Fruit fly (Drosophila melanogaster): ENCODE results near the gene slo.
A peak's percentile ranks its signal among the peaks of the same experiment; 100 is the strongest.

The slo gene

dm6 chr3R:24720459-24721370 lies 58.4 kb downstream of the slo start:
- TF ChIP-seq Pif1A (GFP tag; optimal IDR thresholded peaks at IDR 0.05) (no peak), CG17806 (tag; optimal IDR thresholded peaks at IDR 0.05) (no peak), fd96Ca (GFP tag; IDR thresholded peaks at IDR 0.05) (peak; percentile 69; the same call in 2 of the 3 replicates), CG32121 (GFP tag; IDR thresholded peaks at IDR 0.05) (peak; percentile 71), CG14655 (GFP tag; optimal IDR thresholded peaks at IDR 0.05) (peak; percentile 48), EcR (GFP tag; optimal IDR thresholded peaks at IDR 0.05) (peak; percentile 47), D1 (tag; optimal IDR thresholded peaks at IDR 0.05) (no peak), rn (GFP tag; IDR thresholded peaks at IDR 0.05) (no peak), CG13204 (GFP tag; optimal IDR thresholded peaks at IDR 0.05) (no peak), CG12605 (GFP tag; IDR thresholded peaks at IDR 0.05) (no peak), CG10348 (GFP tag; IDR thresholded peaks at IDR 0.05) (no peak), CG4496 (GFP tag; IDR thresholded peaks at IDR 0.05) (peak; percentile 45; the same call in 2 of the 3 replicates), CG8301 (tag; optimal IDR thresholded peaks at IDR 0.05) (peak; percentile 16), CG34367 (tag; optimal IDR thresholded peaks at IDR 0.05) (no peak), Ets98B (GFP tag; IDR thresholded peaks at IDR 0.05) (no peak), Snoo (tag; optimal IDR thresholded peaks at IDR 0.05) (no peak), CG15710 (tag; optimal IDR thresholded peaks at IDR 0.05) (no peak), Pif1B (GFP tag; optimal IDR thresholded peaks at IDR 0.05) (no peak), CG8159 (tag; optimal IDR thresholded peaks at IDR 0.05) (no peak)

dm6 chr3R:24726347-24726891 lies 64.1 kb downstream of the slo start:
- TF ChIP-seq Ets98B (GFP tag; IDR thresholded peaks at IDR 0.05) (no peak), CG34367 (tag; optimal IDR thresholded peaks at IDR 0.05) (no peak), CG17806 (tag; optimal IDR thresholded peaks at IDR 0.05) (no peak), rn (GFP tag; IDR thresholded peaks at IDR 0.05) (no peak), Snoo (tag; optimal IDR thresholded peaks at IDR 0.05) (no peak), CG8159 (tag; optimal IDR thresholded peaks at IDR 0.05) (no peak), fd96Ca (GFP tag; IDR thresholded peaks at IDR 0.05) (no peak), Pif1A (GFP tag; optimal IDR thresholded peaks at IDR 0.05) (no peak), CG15710 (tag; optimal IDR thresholded peaks at IDR 0.05) (no peak), CG8301 (tag; optimal IDR thresholded peaks at IDR 0.05) (no peak)

dm6 chr3R:24727038-24727437 lies 64.7 kb downstream of the slo start:
- TF ChIP-seq CG15710 (tag; optimal IDR thresholded peaks at IDR 0.05) (no peak), CG8159 (tag; optimal IDR thresholded peaks at IDR 0.05) (no peak), CG14655 (GFP tag; optimal IDR thresholded peaks at IDR 0.05) (no peak), D1 (tag; optimal IDR thresholded peaks at IDR 0.05) (no peak), gl (tag; optimal IDR thresholded peaks at IDR 0.05) (no peak), CG34367 (tag; optimal IDR thresholded peaks at IDR 0.05) (no peak), CG13204 (GFP tag; optimal IDR thresholded peaks at IDR 0.05) (no peak), fd96Ca (GFP tag; IDR thresholded peaks at IDR 0.05) (no peak), Pif1A (GFP tag; optimal IDR thresholded peaks at IDR 0.05) (no peak), EcR (GFP tag; optimal IDR thresholded peaks at IDR 0.05) (no peak), Snoo (tag; optimal IDR thresholded peaks at IDR 0.05) (no peak), CG17806 (tag; optimal IDR thresholded peaks at IDR 0.05) (no peak), CG12605 (GFP tag; IDR thresholded peaks at IDR 0.05) (no peak), CG4496 (GFP tag; IDR thresholded peaks at IDR 0.05) (no peak), CG32121 (GFP tag; IDR thresholded peaks at IDR 0.05) (no peak), CG9948 (tag; optimal IDR thresholded peaks at IDR 0.05) (no peak), CG8301 (tag; optimal IDR thresholded peaks at IDR 0.05) (no peak), Ets98B (GFP tag; IDR thresholded peaks at IDR 0.05) (no peak), Pif1B (GFP tag; optimal IDR thresholded peaks at IDR 0.05) (no peak)

dm6 chr3R:24749055-24749992 lies 87.0 kb downstream of the slo start, which contains the start of gene tld:
Gene tld, plus strand, starts transcription at chr3R:24749731.
- TF ChIP-seq CG10348 (GFP tag; IDR thresholded peaks at IDR 0.05) (no peak), fd96Ca (GFP tag; IDR thresholded peaks at IDR 0.05) (no peak), CG32121 (GFP tag; IDR thresholded peaks at IDR 0.05) (no peak), Pif1A (GFP tag; optimal IDR thresholded peaks at IDR 0.05) (no peak), D1 (tag; optimal IDR thresholded peaks at IDR 0.05) (no peak), CG34367 (tag; optimal IDR thresholded peaks at IDR 0.05) (no peak), CG15710 (tag; optimal IDR thresholded peaks at IDR 0.05) (no peak), EcR (GFP tag; optimal IDR thresholded peaks at IDR 0.05) (no peak), CG4496 (GFP tag; IDR thresholded peaks at IDR 0.05) (no peak), CG17806 (tag; optimal IDR thresholded peaks at IDR 0.05) (no peak), Pif1B (GFP tag; optimal IDR thresholded peaks at IDR 0.05) (no peak)

dm6 chr3R:24753561-24754027 lies 91.3 kb downstream of the slo start, which contains the start of gene asp:
Gene asp, plus strand, starts transcription at chr3R:24753849.
- TF ChIP-seq CG17806 (tag; optimal IDR thresholded peaks at IDR 0.05) (no peak), CG34367 (tag; optimal IDR thresholded peaks at IDR 0.05) (no peak), CG4496 (GFP tag; IDR thresholded peaks at IDR 0.05) (no peak), CG9948 (tag; optimal IDR thresholded peaks at IDR 0.05) (no peak)
